Worm (Caenorhabditis elegans): ENCODE results near the gene ptb-1.
A peak's percentile ranks its signal among the peaks of the same experiment; 100 is the strongest.

ptb-1 gene

ce11 chrII:10693655-10694054 lies 18.3 kb downstream of the ptb-1 start, which contains the start of gene gbh-1:
Gene gbh-1, minus strand, starts transcription at chrII:10693803.
- TF ChIP-seq hlh-13 (GFP tag; optimal IDR thresholded peaks at IDR 0.05) (no peak), K09A11.1 (tag; optimal IDR thresholded peaks at IDR 0.05; ENCODE audit: insufficient read depth) (no peak), elt-2 (tag; optimal IDR thresholded peaks at IDR 0.05) (peak; percentile 17), fax-1 (tag; optimal IDR thresholded peaks at IDR 0.05) (no peak), ref-2 (tag; optimal IDR thresholded peaks at IDR 0.05) (no peak), che-1 (tag; optimal IDR thresholded peaks at IDR 0.05) (no peak)

ce11 chrII:10694713-10695112 lies 19.3 kb downstream of the ptb-1 start, which contains the start of gene lgc-57:
Gene lgc-57, plus strand, starts transcription at chrII:10695013.
- TF ChIP-seq C08G9.2 (tag; optimal IDR thresholded peaks at IDR 0.05): no peak
- no peak for TF ChIP-seq ceh-31 (tag; optimal IDR thresholded peaks at IDR 0.05)
- no peak for TF ChIP-seq K02D7.2 (tag; optimal IDR thresholded peaks at IDR 0.05)
- no peak for TF ChIP-seq ceh-22 (tag; optimal IDR thresholded peaks at IDR 0.05)
- no peak for TF ChIP-seq ceh-45 (GFP tag; IDR thresholded peaks at IDR 0.05)

ce11 chrII:10696060-10696459 lies 20.7 kb downstream of the ptb-1 start:
- no peak for TF ChIP-seq nhr-232 (tag; optimal IDR thresholded peaks at IDR 0.05)
- TF ChIP-seq unc-42 (tag; optimal IDR thresholded peaks at IDR 0.05): peak; percentile 77

- TF ChIP-seq hlh-6 (tag; optimal IDR thresholded peaks at IDR 0.05): peak; percentile 40
- TF ChIP-seq T23F11.4 (GFP tag; optimal IDR thresholded peaks at IDR 0.05): no peak
Measured at ce11 chrII:10703594-10704384, 28.4 kb downstream of the ptb-1 start, which contains the start of gene col-79. Gene col-79, plus strand, starts transcription at chrII:10703613.

ce11 chrII:10704575-10705170 lies 29.3 kb downstream of the ptb-1 start, which contains the start of gene col-39:
Gene col-39, plus strand, starts transcription at chrII:10704916.
- TF ChIP-seq unc-3 (GFP tag; conservative IDR thresholded peaks at IDR 0.05) (no peak), unc-3 (tag; optimal IDR thresholded peaks at IDR 0.05) (no peak), mec-3 (tag; optimal IDR thresholded peaks at IDR 0.05; ENCODE audit: borderline replicate concordance) (no peak)

- peak; percentile 22 for TF ChIP-seq C08G9.2 (tag; optimal IDR thresholded peaks at IDR 0.05)
- no peak for TF ChIP-seq ceh-34 (tag; optimal IDR thresholded peaks at IDR 0.05)
- TF ChIP-seq hlh-6 (tag; optimal IDR thresholded peaks at IDR 0.05): peak; percentile 52
- no peak for TF ChIP-seq mec-3 (tag; optimal IDR thresholded peaks at IDR 0.05; ENCODE audit: borderline replicate concordance)
- TF ChIP-seq pha-2 (tag; optimal IDR thresholded peaks at IDR 0.05): no peak
- TF ChIP-seq elt-4 (tag; optimal IDR thresholded peaks at IDR 0.05): peak; percentile 50
Measured at ce11 chrII:10705347-10705996, 30.1 kb downstream of the ptb-1 start.

ce11 chrII:10706038-10706437 lies 30.6 kb downstream of the ptb-1 start:
- no peak for TF ChIP-seq ztf-16 (tag; optimal IDR thresholded peaks at IDR 0.05)
- TF ChIP-seq madf-2 (tag; optimal IDR thresholded peaks at IDR 0.05): no peak
- TF ChIP-seq pat-9 (tag; optimal IDR thresholded peaks at IDR 0.05): no peak
- no peak for TF ChIP-seq nfya-1 (tag; optimal IDR thresholded peaks at IDR 0.05)
- TF ChIP-seq rnt-1 (tag; optimal IDR thresholded peaks at IDR 0.05): no peak
- TF ChIP-seq ceh-45 (GFP tag; IDR thresholded peaks at IDR 0.05): no peak
- TF ChIP-seq ets-4 (tag; optimal IDR thresholded peaks at IDR 0.05): no peak
- TF ChIP-seq lin-11 (tag; optimal IDR thresholded peaks at IDR 0.05): no peak
- no peak for TF ChIP-seq hlh-13 (GFP tag; optimal IDR thresholded peaks at IDR 0.05)
- TF ChIP-seq T23F11.4 (GFP tag; optimal IDR thresholded peaks at IDR 0.05): no peak
- TF ChIP-seq nhr-11 (tag; optimal IDR thresholded peaks at IDR 0.05): no peak
- no peak for TF ChIP-seq ceh-30 (tag; optimal IDR thresholded peaks at IDR 0.05)
- no peak for TF ChIP-seq pag-3 (tag; optimal IDR thresholded peaks at IDR 0.05; ENCODE audit: borderline replicate concordance)
- no peak for TF ChIP-seq gmeb-2 (tag; optimal IDR thresholded peaks at IDR 0.05)
- TF ChIP-seq ceh-22 (tag; optimal IDR thresholded peaks at IDR 0.05): no peak
- no peak for TF ChIP-seq ceh-31 (tag; optimal IDR thresholded peaks at IDR 0.05)
- TF ChIP-seq sdc-2 (tag; optimal IDR thresholded peaks at IDR 0.05): no peak
- TF ChIP-seq ceh-24 (tag; optimal IDR thresholded peaks at IDR 0.05): no peak
- TF ChIP-seq elt-4 (tag; optimal IDR thresholded peaks at IDR 0.05): no peak
- TF ChIP-seq K09A11.1 (tag; optimal IDR thresholded peaks at IDR 0.05; ENCODE audit: insufficient read depth): no peak
